Fruit fly (Drosophila melanogaster): Measurements from ENCODE around the gene CG6059.

The CG6059 gene

DNA sequence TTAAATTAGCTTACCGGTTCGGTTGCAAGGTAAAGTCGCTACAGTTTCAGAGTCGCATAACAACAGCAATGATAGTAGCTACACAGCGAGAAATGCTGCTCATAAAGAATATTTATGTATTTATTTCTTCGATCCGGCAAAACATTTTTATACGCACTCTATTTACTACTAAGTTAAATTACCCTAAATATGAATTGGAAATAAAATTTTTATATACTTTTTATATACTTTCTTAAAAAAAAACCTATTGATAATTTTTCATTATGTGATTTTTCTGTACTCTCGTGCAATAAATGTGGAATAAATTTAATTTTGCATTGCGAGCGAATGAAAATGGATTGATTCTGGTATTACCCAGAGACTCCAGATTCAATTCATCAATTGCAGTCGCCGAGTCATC lies 23.6 kb downstream of the CG6059 start, which contains the start of gene Jhbp11:
Gene Jhbp11 (plus strand): TSS at position 301 of the 400 bp plus-strand sequence.
- TF ChIP-seq HLH3B (GFP tag; IDR thresholded peaks at IDR 0.05) (no peak), sens (GFP tag) (peak; percentile 7)

DNA sequence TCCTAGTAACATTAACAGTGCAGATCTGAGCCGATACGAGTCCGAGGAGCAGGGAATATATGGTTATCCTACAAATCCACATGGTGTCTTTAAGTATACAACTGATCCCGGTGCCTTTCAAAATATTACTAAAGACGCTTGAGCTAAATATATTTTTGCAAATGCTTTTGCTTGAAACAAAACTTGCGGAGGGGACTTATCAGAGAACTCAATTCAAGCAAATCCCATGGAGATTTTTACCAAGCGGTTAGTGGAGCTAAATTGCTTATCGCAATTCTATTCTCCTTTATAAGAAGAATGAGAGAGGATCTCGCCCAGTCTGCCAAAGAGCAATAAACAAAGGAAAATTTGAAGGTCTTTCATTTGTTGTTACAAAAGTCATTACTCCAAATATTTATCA lies 24.9 kb downstream of the CG6059 start, which contains the start of gene eater:
Gene eater (minus strand): TSS at position 101 of the 400 bp plus-strand sequence.
- TF ChIP-seq CG9876 (GFP tag; optimal IDR thresholded peaks at IDR 0.05) = no peak
- TF ChIP-seq mirr (GFP tag; optimal IDR thresholded peaks at IDR 0.05) = no peak
- no peak for TF ChIP-seq CG11247 (GFP tag; IDR thresholded peaks at IDR 0.05)
- no peak for TF ChIP-seq CG11085 (GFP tag; IDR thresholded peaks at IDR 0.05)
- TF ChIP-seq CG15073 (GFP tag; optimal IDR thresholded peaks at IDR 0.05) = no peak
- TF ChIP-seq Antp (GFP tag; optimal IDR thresholded peaks at IDR 0.05) = no peak
- TF ChIP-seq fru (optimal IDR thresholded peaks at IDR 0.05) = no peak
- TF ChIP-seq ftz-f1 (GFP tag; optimal IDR thresholded peaks at IDR 0.05) = no peak
- no peak for TF ChIP-seq cwo (GFP tag; optimal IDR thresholded peaks at IDR 0.05)
- TF ChIP-seq gt (GFP tag; IDR thresholded peaks at IDR 0.05) = no peak
- TF ChIP-seq prd (optimal IDR thresholded peaks at IDR 0.05) = no peak
- no peak for TF ChIP-seq prd (GFP tag; IDR thresholded peaks at IDR 0.05)
- no peak for TF ChIP-seq Dip2 (GFP tag; IDR thresholded peaks at IDR 0.05)
- TF ChIP-seq Hmr (GFP tag; optimal IDR thresholded peaks at IDR 0.05) = no peak
- TF ChIP-seq mam (GFP tag; optimal IDR thresholded peaks at IDR 0.05) = no peak
- no peak for TF ChIP-seq CG6765 (GFP tag; optimal IDR thresholded peaks at IDR 0.05)
- no peak for TF ChIP-seq CG14860 (GFP tag; IDR thresholded peaks at IDR 0.05; ENCODE audit: partially characterized antibody)
- TF ChIP-seq CG15601 (tag; optimal IDR thresholded peaks at IDR 0.05) = no peak

DNA sequence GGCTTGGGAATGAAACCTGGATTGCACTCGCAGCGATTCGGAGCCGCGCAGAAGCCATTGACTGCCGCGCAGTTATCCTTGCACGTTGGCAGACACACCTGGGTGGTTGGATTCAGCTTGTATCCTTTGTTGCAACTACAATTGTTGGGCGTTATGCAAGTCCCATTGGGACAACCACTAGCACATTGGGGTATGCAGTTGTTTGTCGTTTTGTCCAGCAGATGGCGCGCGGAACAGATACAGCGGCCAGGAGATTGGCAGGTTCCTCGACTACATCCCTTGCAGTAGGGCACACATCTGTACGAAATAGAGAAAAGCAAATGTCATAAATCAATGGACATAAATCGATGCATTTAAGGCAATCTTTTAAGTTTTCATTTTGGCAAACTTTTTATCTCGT lies 25.9 kb downstream of the CG6059 start:
- TF ChIP-seq CTCF (GFP tag; optimal IDR thresholded peaks at IDR 0.05) (peak; percentile 70), tup (GFP tag; optimal IDR thresholded peaks at IDR 0.05) (no peak)

dm6 chr3R:27094233-27094632 lies 30.3 kb downstream of the CG6059 start, which contains the start of gene CG14259:
Gene CG14259, plus strand, starts transcription at chr3R:27094533.
- TF ChIP-seq twi (tag; optimal IDR thresholded peaks at IDR 0.05) (no peak), Ets65A (GFP tag) (peak; percentile 86), toy (GFP tag; IDR thresholded peaks at IDR 0.05) (no peak), peb (GFP tag; IDR thresholded peaks at IDR 0.05) (no peak)

DNA sequence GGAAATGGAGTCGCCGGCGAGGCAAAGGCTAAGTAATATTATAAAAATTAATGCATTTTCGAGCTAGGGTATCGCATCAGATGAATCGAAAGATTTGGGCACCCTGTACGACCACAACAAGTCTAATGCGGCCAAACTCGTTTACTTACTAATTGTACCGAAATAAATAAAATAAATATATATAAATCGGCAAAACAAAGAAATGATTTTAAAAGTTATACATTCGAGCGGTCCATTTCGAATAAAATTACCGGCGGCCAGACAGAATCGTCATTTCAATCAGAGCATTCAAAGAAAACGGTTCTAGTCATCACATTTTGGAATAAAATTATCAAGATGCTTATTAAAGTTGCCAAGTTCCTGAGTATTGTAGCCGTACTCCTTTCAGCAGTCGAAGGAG lies 31.6 kb downstream of the CG6059 start, which contains the start of gene CG14258:
Gene CG14258 (plus strand): TSS at position 301 of the 400 bp plus-strand sequence.
- TF ChIP-seq CG16813 (GFP tag; IDR thresholded peaks at IDR 0.05; ENCODE audit: partially characterized antibody) = no peak
- no peak for TF ChIP-seq CG8765 (GFP tag; IDR thresholded peaks at IDR 0.05)
- TF ChIP-seq Gug (GFP tag; IDR thresholded peaks at IDR 0.05) = no peak
- TF ChIP-seq CG5953 (GFP tag; IDR thresholded peaks at IDR 0.05) = no peak
- no peak for TF ChIP-seq B-H1 (GFP tag; IDR thresholded peaks at IDR 0.05)
- TF ChIP-seq CG8478 (optimal IDR thresholded peaks at IDR 0.05) = no peak
- TF ChIP-seq YL-1 (GFP tag; optimal IDR thresholded peaks at IDR 0.05) = no peak
- no peak for TF ChIP-seq prd (optimal IDR thresholded peaks at IDR 0.05)
- no peak for TF ChIP-seq prd (GFP tag; IDR thresholded peaks at IDR 0.05)
- TF ChIP-seq bowl (GFP tag; IDR thresholded peaks at IDR 0.05) = no peak
- TF ChIP-seq CG15696 (tag; optimal IDR thresholded peaks at IDR 0.05) = no peak

DNA sequence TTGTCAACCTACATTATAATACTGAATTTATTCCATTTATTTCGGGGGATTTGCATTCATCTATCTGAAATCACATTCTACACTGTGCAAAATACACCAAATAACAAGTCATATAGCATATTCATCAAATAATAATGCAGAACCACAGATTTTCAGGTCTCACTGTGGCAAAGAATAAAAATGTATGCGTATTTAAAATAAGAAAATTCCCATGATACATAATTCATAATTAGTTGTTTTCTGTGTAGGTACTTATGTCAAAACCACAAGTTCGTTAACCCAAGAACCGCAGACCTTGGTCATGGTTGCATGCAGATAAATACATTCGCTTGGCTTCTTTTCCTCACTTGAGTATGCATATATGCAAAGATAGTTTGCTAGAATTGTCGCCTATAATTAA lies 32.2 kb downstream of the CG6059 start:
- TF ChIP-seq CG3995 (GFP tag; optimal IDR thresholded peaks at IDR 0.05) (no peak), tna (GFP tag; IDR thresholded peaks at IDR 0.05; ENCODE audit: partially characterized antibody) (no peak), Ets65A (GFP tag) (peak; percentile 53), NfI (GFP tag; optimal IDR thresholded peaks at IDR 0.05) (no peak), Xrp1 (GFP tag; IDR thresholded peaks at IDR 0.05) (no peak), CG18262 (tag; optimal IDR thresholded peaks at IDR 0.05) (no peak), p53 (GFP tag; optimal IDR thresholded peaks at IDR 0.05) (no peak), sisA (GFP tag; IDR thresholded peaks at IDR 0.05) (peak; percentile 10; the same call in 1 of the 2 replicates), Blimp-1 (GFP tag; optimal IDR thresholded peaks at IDR 0.05) (peak; percentile 13), Drgx (GFP tag; IDR thresholded peaks at IDR 0.05) (peak; percentile 47), CG8388 (GFP tag; optimal IDR thresholded peaks at IDR 0.05) (no peak), sens (GFP tag) (peak; percentile 26), CG9215 (GFP tag; IDR thresholded peaks at IDR 0.05) (no peak), CG1603 (tag; optimal IDR thresholded peaks at IDR 0.05) (no peak)
